Worm (Caenorhabditis elegans) whole organism, mixed stage, embryonic: ENCODE measurements around the gene Y54F10AM.11.

Source experiments
- M03D4.4 ChIP-seq: sonication (generic microtip); optimal IDR thresholded peaks from 2 replicates; lab custom pipeline; 2017; ENCODE audit warnings: mild to moderate bottlenecking, missing genetic modification characterization, missing compliant biosample characterization
- ceh-39 ChIP-seq: fragments of 150-350 bp; optimal IDR thresholded peaks from 2 replicates; lab custom pipeline; 2014; ENCODE audit warnings: missing biosample characterization, missing genetic modification characterization
- ceh-43 ChIP-seq: fragments of 200-800 bp; sonication (Bioruptor generic); optimal IDR thresholded peaks from 2 replicates; lab custom pipeline; 2018; ENCODE audit warnings: mild to moderate bottlenecking, missing genetic modification characterization, moderate library complexity, missing compliant biosample characterization
- ces-1 ChIP-seq: fragments of 150-350 bp; optimal IDR thresholded peaks from 2 replicates; lab custom pipeline; 2014; ENCODE audit warnings: missing biosample characterization, missing genetic modification reagents, missing genetic modification characterization
- cnd-1 ChIP-seq: fragments of 200-800 bp; sonication (Bioruptor generic); optimal IDR thresholded peaks from 2 replicates; lab custom pipeline; 2018; ENCODE audit warnings: mild to moderate bottlenecking, missing genetic modification characterization, missing compliant biosample characterization
- drap-1 ChIP-seq: fragments of 200-800 bp; sonication (Bioruptor generic); optimal IDR thresholded peaks from 3 replicates; lab custom pipeline; 2018; ENCODE audit warnings: mild to moderate bottlenecking, missing genetic modification characterization, missing compliant biosample characterization
- elt-1 ChIP-seq: sonication (generic microtip); optimal IDR thresholded peaks from 2 replicates; lab custom pipeline; 2017; ENCODE audit warnings: missing genetic modification characterization, mild to moderate bottlenecking, missing compliant biosample characterization, antibody characterized with exemption, moderate library complexity, borderline replicate concordance; ENCODE audit not compliant: insufficient read depth
- elt-3 ChIP-seq: fragments of 150-350 bp; optimal IDR thresholded peaks from 2 replicates; lab custom pipeline; 2014; ENCODE audit warnings: missing biosample characterization, missing genetic modification characterization
- ham-2 ChIP-seq: fragments of 200-800 bp; sonication (Bioruptor generic); optimal IDR thresholded peaks from 2 replicates; lab custom pipeline; 2018; ENCODE audit warnings: mild to moderate bottlenecking, missing genetic modification characterization, missing compliant biosample characterization
- hlh-1 ChIP-seq: fragments of 150-350 bp; optimal IDR thresholded peaks from 2 replicates; lab custom pipeline; 2014; ENCODE audit warnings: missing biosample characterization, missing genetic modification reagents, missing genetic modification characterization
- lin-13 ChIP-seq: fragments of 150-350 bp; optimal IDR thresholded peaks from 2 replicates; lab custom pipeline; 2014; ENCODE audit warnings: missing biosample characterization, missing genetic modification characterization
- lin-32 ChIP-seq: fragments of 200-800 bp; sonication (Bioruptor generic); optimal IDR thresholded peaks from 2 replicates; lab custom pipeline; 2018; ENCODE audit warnings: mild to moderate bottlenecking, missing genetic modification characterization, missing compliant biosample characterization
- lsy-2 ChIP-seq: fragments of 150-350 bp; optimal IDR thresholded peaks from 2 replicates; lab custom pipeline; 2014; ENCODE audit warnings: missing biosample characterization, missing genetic modification characterization
- mab-5 ChIP-seq: fragments of 150-350 bp; optimal IDR thresholded peaks from 2 replicates; lab custom pipeline; 2014; ENCODE audit warnings: missing biosample characterization, missing genetic modification characterization
- mep-1 ChIP-seq: fragments of 150-350 bp; optimal IDR thresholded peaks from 2 replicates; lab custom pipeline; 2017; ENCODE audit warnings: missing biosample characterization, missing genetic modification reagents, missing genetic modification characterization, inconsistent platforms
- nhr-2 ChIP-seq: fragments of 150-350 bp; optimal IDR thresholded peaks from 2 replicates; lab custom pipeline; 2014; ENCODE audit warnings: missing biosample characterization, missing genetic modification characterization
- nhr-237 ChIP-seq: fragments of 150-350 bp; optimal IDR thresholded peaks from 2 replicates; lab custom pipeline; 2014; ENCODE audit warnings: missing biosample characterization, missing genetic modification characterization
- nhr-76 ChIP-seq: sonication (generic microtip); optimal IDR thresholded peaks from 2 replicates; lab custom pipeline; 2017; ENCODE audit warnings: missing biosample characterization, missing genetic modification characterization
- pha-4 ChIP-seq: fragments of 150-350 bp; optimal IDR thresholded peaks from 2 replicates; lab custom pipeline; 2018; ENCODE audit warnings: missing biosample characterization, missing genetic modification reagents, missing genetic modification characterization
- sem-2 ChIP-seq: fragments of 200-800 bp; sonication (Bioruptor generic); optimal IDR thresholded peaks from 2 replicates; lab custom pipeline; 2018; ENCODE audit warnings: mild to moderate bottlenecking, missing genetic modification characterization, missing compliant biosample characterization
- tbx-8 ChIP-seq: fragments of 200-800 bp; sonication (Bioruptor generic); optimal IDR thresholded peaks from 2 replicates; lab custom pipeline; 2018; ENCODE audit warnings: mild to moderate bottlenecking, missing genetic modification characterization, moderate library complexity, missing compliant biosample characterization
- unc-120 ChIP-seq: sonication (generic microtip); optimal IDR thresholded peaks from 2 replicates; lab custom pipeline; 2017; ENCODE audit warnings: missing genetic modification characterization, missing compliant biosample characterization; ENCODE audit not compliant: poor library complexity, severe bottlenecking
- unc-39 ChIP-seq: fragments of 150-350 bp; optimal IDR thresholded peaks from 2 replicates; lab custom pipeline; 2014; ENCODE audit warnings: missing biosample characterization, missing genetic modification characterization
- unc-62 ChIP-seq: fragments of 150-350 bp; optimal IDR thresholded peaks from 2 replicates; lab custom pipeline; 2014; ENCODE audit warnings: missing biosample characterization, missing genetic modification reagents, missing genetic modification characterization
- zip-8 ChIP-seq: fragments of 150-350 bp; optimal IDR thresholded peaks from 2 replicates; lab custom pipeline; 2014; ENCODE audit warnings: missing biosample characterization, missing genetic modification characterization
- ztf-11 ChIP-seq: fragments of 150-350 bp; optimal IDR thresholded peaks from 2 replicates; lab custom pipeline; 2014; ENCODE audit warnings: missing biosample characterization, missing genetic modification characterization

Gene Y54F10AM.11

ce11 chrIII:2530313-2530712, 33.5 kb downstream of the Y54F10AM.11 start, which contains the start of gene cone-1:
TSS of gene cone-1 (plus strand) at chrIII:2530613.
- no peak for TF ChIP-seq zip-8 (tag; lab: Kevin White, UChicago)
- no peak for TF ChIP-seq ceh-43
- TF ChIP-seq lin-13, result no peak
- no peak for TF ChIP-seq cnd-1

- no peak for TF ChIP-seq drap-1 (GFP tag; lab: Kevin White, UChicago)
- peak; percentile 67 for TF ChIP-seq ces-1 (GFP tag; lab: Kevin White, UChicago)
- TF ChIP-seq sem-2, result no peak
- peak; percentile 84 for TF ChIP-seq unc-120 (tag; lab: Kevin White, UChicago)
- no peak for TF ChIP-seq elt-1 (tag; lab: Kevin White, UChicago)
- TF ChIP-seq nhr-2 (tag; lab: Kevin White, UChicago), result peak; percentile 29
- TF ChIP-seq lin-32 (GFP tag; lab: Kevin White, UChicago), result no peak
- peak; percentile 88 for TF ChIP-seq nhr-237 (tag; lab: Kevin White, UChicago)
- TF ChIP-seq pha-4, result peak; percentile 77
- peak; percentile 96 for TF ChIP-seq lin-13
- peak; percentile 97 for TF ChIP-seq mep-1 (tag; lab: Kevin White, UChicago)
- TF ChIP-seq lsy-2 (tag; lab: Kevin White, UChicago), result peak; percentile 91
- peak; percentile 0 for TF ChIP-seq mab-5
- no peak for TF ChIP-seq zip-8 (tag; lab: Kevin White, UChicago)
- TF ChIP-seq ham-2 (GFP tag; lab: Kevin White, UChicago), result peak; percentile 8
- TF ChIP-seq ceh-39 (tag; lab: Kevin White, UChicago), result peak; percentile 83
- no peak for TF ChIP-seq tbx-8
- TF ChIP-seq M03D4.4 (tag; lab: Kevin White, UChicago), result peak; percentile 7
- peak; percentile 46 for TF ChIP-seq unc-62 (GFP tag; lab: Kevin White, UChicago)
- TF ChIP-seq nhr-76 (tag; lab: Kevin White, UChicago), result no peak
- peak; percentile 66 for TF ChIP-seq hlh-1 (tag; lab: Kevin White, UChicago)
- TF ChIP-seq elt-3 (tag; lab: Kevin White, UChicago), result no peak
- peak; percentile 12 for TF ChIP-seq ztf-11 (tag; lab: Kevin White, UChicago)
Observed at ce11 chrIII:2528621-2529113, 35.1 kb downstream of the Y54F10AM.11 start, which contains the start of the genes Y54F10AM.15, rbc-2 and ndua-8. TSS of gene Y54F10AM.15 (minus strand) at chrIII:2528679. TSS of gene rbc-2 (minus strand) at chrIII:2528689. TSS of gene ndua-8 (plus strand) at chrIII:2529063.

DNA sequence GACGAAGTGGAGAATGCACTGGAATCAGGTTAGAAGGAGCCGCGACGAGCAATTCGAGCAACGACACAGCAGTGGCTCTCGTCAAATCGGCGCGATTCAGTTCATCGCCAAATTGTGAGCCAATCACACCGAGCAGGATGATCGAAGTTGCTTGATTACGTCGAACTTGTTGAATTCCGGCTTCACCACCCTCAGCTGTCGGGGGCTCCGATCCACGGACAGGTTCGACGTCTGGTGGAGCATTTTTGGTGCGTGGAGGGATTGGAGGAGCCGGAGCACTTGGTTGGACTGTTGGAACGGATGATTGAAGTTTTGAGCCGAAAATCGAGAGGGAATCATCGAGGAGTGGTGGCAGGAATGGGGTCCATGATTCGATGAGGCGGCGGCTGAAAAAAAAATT, 48.3 kb downstream of the Y54F10AM.11 start:
- TF ChIP-seq zip-8 (tag; lab: Kevin White, UChicago) (no peak), unc-39 (tag; lab: Kevin White, UChicago) (no peak), ham-2 (GFP tag; lab: Kevin White, UChicago) (no peak), pha-4 (no peak), unc-120 (tag; lab: Kevin White, UChicago) (no peak), hlh-1 (tag; lab: Kevin White, UChicago) (no peak), nhr-2 (tag; lab: Kevin White, UChicago) (no peak), nhr-76 (tag; lab: Kevin White, UChicago) (no peak)
